Fruit fly (Drosophila melanogaster) whole organism, wandering third instar larva: ENCODE measurements around the gene CG12105.
A peak's percentile ranks its signal among the peaks of the same experiment; 100 is the strongest.

ENCODE experiments used
- Abd-B ChIP-seq: fragments of >200 bp; optimal IDR thresholded peaks from 2 replicates; lab custom pipeline; 2017; ENCODE audit warnings: missing biosample characterization, missing genetic modification characterization
- CG32264 ChIP-seq: fragments of 200-800 bp; sonication (Bioruptor generic); optimal IDR thresholded peaks from 2 replicates; lab custom pipeline; 2016; ENCODE audit warnings: missing biosample characterization, missing genetic modification characterization
- CrebA ChIP-seq: fragments of 200-800 bp; sonication (Bioruptor generic); optimal IDR thresholded peaks from 2 replicates; lab custom pipeline; 2016; ENCODE audit warnings: missing biosample characterization, mild to moderate bottlenecking, missing genetic modification characterization, borderline replicate concordance
- Dfd ChIP-seq: fragments of >200 bp; optimal IDR thresholded peaks from 2 replicates; lab custom pipeline; 2017; ENCODE audit warnings: missing biosample characterization, missing genetic modification characterization
- Dif ChIP-seq: fragments of 200-275, 200-300 bp; sonication (Bioruptor generic); optimal IDR thresholded peaks from 2 replicates; lab custom pipeline; 2018; ENCODE audit warnings: missing biosample characterization, missing genetic modification characterization; ENCODE audit not compliant: partially characterized antibody
- GATAd ChIP-seq: sonication (Bioruptor generic); optimal IDR thresholded peaks from 2 replicates; lab custom pipeline; 2016; ENCODE audit warnings: missing biosample characterization, missing genetic modification characterization
- HLH106 ChIP-seq: fragments of 200-800 bp; optimal IDR thresholded peaks from 3 replicates; lab custom pipeline; 2019; ENCODE audit warnings: missing biosample characterization, mild to moderate bottlenecking, missing genetic modification characterization, moderate library complexity
- Jra ChIP-seq: sonication (Bioruptor generic); optimal IDR thresholded peaks from 2 replicates; lab custom pipeline; 2016; ENCODE audit warnings: missing biosample characterization, missing genetic modification characterization
- Mio ChIP-seq: sonication (Bioruptor generic); optimal IDR thresholded peaks from 2 replicates; lab custom pipeline; 2016; ENCODE audit warnings: missing biosample characterization, missing genetic modification characterization
- Myc ChIP-seq: fragments of >200 bp; optimal IDR thresholded peaks from 2 replicates; lab custom pipeline; 2017
- N ChIP-seq: fragments of >200 bp; optimal IDR thresholded peaks from 2 replicates; lab custom pipeline; 2018; ENCODE audit warnings: missing biosample characterization, missing external identifiers, missing genetic modification characterization
- OdsH ChIP-seq: fragments of 200-800 bp; sonication (Bioruptor generic); optimal IDR thresholded peaks from 2 replicates; lab custom pipeline; 2016; ENCODE audit warnings: missing biosample characterization, mild to moderate bottlenecking, missing genetic modification characterization
- Rel ChIP-seq, 2 experiments: fragments of 200-800 bp; sonication (Bioruptor generic) in 1 of 2; optimal IDR thresholded peaks; 2 replicates in 1 of 2; 3 replicates in 1 of 2; lab custom pipeline; 2016 to 2019; ENCODE audit warnings: mild to moderate bottlenecking in 2 of 2, missing biosample characterization in 2 of 2, missing genetic modification characterization in 2 of 2, moderate library complexity in 1 of 2
- Sp1 ChIP-seq: fragments of 200-800 bp; sonication (Bioruptor generic); optimal IDR thresholded peaks from 3 replicates; lab custom pipeline; 2019; ENCODE audit warnings: missing biosample characterization, mild to moderate bottlenecking, missing genetic modification characterization, moderate library complexity
- Vsx2 ChIP-seq: fragments of 200-300, 225-300 bp; sonication (Bioruptor generic); optimal IDR thresholded peaks from 2 replicates; lab custom pipeline; 2018; ENCODE audit warnings: missing biosample characterization, missing genetic modification characterization; ENCODE audit not compliant: partially characterized antibody
- brk ChIP-seq: fragments of 200-800 bp; sonication (Bioruptor generic); optimal IDR thresholded peaks from 2 replicates; lab custom pipeline; 2016; ENCODE audit warnings: missing biosample characterization, mild to moderate bottlenecking, missing genetic modification characterization
- dl ChIP-seq, 2 experiments: fragments of 175-275, 200-275 bp in 1 of 2; fragments of 200-275 bp in 1 of 2; sonication (Bioruptor generic); optimal IDR thresholded peaks; lab custom pipeline; 2018; ENCODE audit warnings: mild to moderate bottlenecking in 2 of 2, missing biosample characterization in 2 of 2, missing genetic modification characterization in 2 of 2, moderate library complexity in 2 of 2; ENCODE audit not compliant: partially characterized antibody in 2 of 2, insufficient read depth in 1 of 2
- dmrt93B ChIP-seq: fragments of 200-800 bp; sonication (Bioruptor generic); optimal IDR thresholded peaks from 2 replicates; lab custom pipeline; 2018; ENCODE audit warnings: missing biosample characterization, mild to moderate bottlenecking, missing genetic modification characterization
- dsf ChIP-seq: sonication (Bioruptor generic); optimal IDR thresholded peaks from 2 replicates; lab custom pipeline; 2016; ENCODE audit warnings: missing biosample characterization, missing genetic modification characterization, borderline replicate concordance
- ey ChIP-seq: fragments of 200-800 bp; sonication (Bioruptor generic); optimal IDR thresholded peaks from 2 replicates; lab custom pipeline; 2016; ENCODE audit warnings: missing biosample characterization, missing genetic modification characterization
- foxo ChIP-seq, 2 experiments: fragments of 200-800 bp; sonication (Bioruptor generic); optimal IDR thresholded peaks; 2 replicates in 1 of 2; 3 replicates in 1 of 2; lab custom pipeline; 2016 to 2017; ENCODE audit warnings: missing biosample characterization in 2 of 2, missing genetic modification characterization in 2 of 2
- fru ChIP-seq: fragments of 200-800 bp; sonication (Bioruptor generic); optimal IDR thresholded peaks from 3 replicates; lab custom pipeline; 2016; ENCODE audit warnings: missing biosample characterization, mild to moderate bottlenecking, missing genetic modification characterization
- h ChIP-seq: fragments of 200-800 bp; sonication (Bioruptor generic); optimal IDR thresholded peaks from 3 replicates; lab custom pipeline; 2016; ENCODE audit warnings: missing biosample characterization, mild to moderate bottlenecking, missing genetic modification characterization
- lola ChIP-seq: fragments of >200 bp; optimal IDR thresholded peaks from 2 replicates; lab custom pipeline; 2017; ENCODE audit warnings: missing biosample characterization, missing genetic modification characterization
- pan ChIP-seq: fragments of >200 bp; optimal IDR thresholded peaks from 2 replicates; lab custom pipeline; 2017
- psq ChIP-seq: fragments of 200-800 bp; sonication (Bioruptor generic); optimal IDR thresholded peaks from 3 replicates; lab custom pipeline; 2017; ENCODE audit warnings: missing biosample characterization, mild to moderate bottlenecking, missing genetic modification characterization, moderate library complexity
- rgr ChIP-seq: fragments of 200-800 bp; sonication (Bioruptor generic); optimal IDR thresholded peaks from 3 replicates; lab custom pipeline; 2016; ENCODE audit warnings: missing biosample characterization, mild to moderate bottlenecking, missing genetic modification characterization
- sage ChIP-seq: fragments of 200-800 bp; sonication (Bioruptor generic); optimal IDR thresholded peaks from 2 replicates; lab custom pipeline; 2016; ENCODE audit warnings: missing biosample characterization, mild to moderate bottlenecking, missing genetic modification characterization
- sv ChIP-seq: fragments of 200-800 bp; sonication (Bioruptor generic); optimal IDR thresholded peaks from 3 replicates; lab custom pipeline; 2016; ENCODE audit warnings: missing biosample characterization, missing genetic modification characterization
- tai ChIP-seq: sonication (Bioruptor generic); optimal IDR thresholded peaks from 2 replicates; lab custom pipeline; 2016; ENCODE audit warnings: missing biosample characterization, missing genetic modification characterization
- usp ChIP-seq: fragments of >200 bp; optimal IDR thresholded peaks from 2 replicates; lab custom pipeline; 2017; ENCODE audit warnings: missing biosample characterization, missing genetic modification characterization
- woc ChIP-seq: sonication (Bioruptor generic); optimal IDR thresholded peaks from 2 replicates; lab custom pipeline; 2016; ENCODE audit warnings: missing biosample characterization, mild to moderate bottlenecking, missing genetic modification characterization

CG12105 gene

DNA sequence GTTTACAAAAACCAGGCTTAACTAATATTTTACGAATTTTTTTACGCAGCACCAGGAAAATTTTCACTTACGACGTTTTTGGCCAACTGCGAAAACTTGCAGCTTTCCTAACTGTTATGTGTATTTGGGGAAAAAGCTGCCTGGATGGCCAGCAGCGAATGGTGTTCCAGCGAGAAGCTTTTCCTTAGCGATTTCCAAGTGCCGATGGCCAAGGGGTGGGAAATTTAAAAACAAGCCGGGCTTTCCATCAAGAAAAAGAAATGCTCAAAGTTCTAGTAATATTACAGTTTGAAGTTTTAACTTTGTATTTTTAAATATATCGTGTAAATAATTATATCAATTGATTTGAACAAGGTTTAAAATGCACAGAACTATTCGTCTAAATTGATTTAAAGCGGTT lies 22.1 kb upstream of the CG12105 start, which contains the start of gene nSyb:
TSS of gene nSyb (minus strand) at position 101 of the 400 bp plus-strand sequence.
- TF ChIP-seq pan (lab: Kevin White, UChicago) = no peak
- TF ChIP-seq, all 38 proteins: peak for 0

DNA sequence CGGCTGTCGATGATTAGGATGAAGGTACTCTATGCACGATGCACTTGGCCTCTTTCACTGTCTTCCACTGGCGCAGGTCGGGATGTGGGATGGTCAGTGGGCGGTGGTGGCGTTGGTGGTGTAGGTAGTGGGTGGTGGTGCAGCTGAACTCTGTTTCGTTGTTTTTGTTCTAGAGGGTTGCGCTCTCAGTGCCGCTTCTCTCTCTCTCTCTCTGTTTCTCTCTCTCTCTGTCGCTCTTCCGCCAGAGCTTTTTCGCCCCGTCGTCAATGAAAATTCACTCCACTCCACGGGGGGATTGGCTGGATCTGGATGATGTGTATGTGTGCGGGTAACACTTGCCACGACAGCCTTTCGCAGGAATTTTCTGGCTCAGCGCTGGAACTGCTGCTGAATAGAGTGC lies 21.3 kb upstream of the CG12105 start:
- TF ChIP-seq OdsH (GFP tag; lab: Kevin White, UChicago) = no peak

DNA sequence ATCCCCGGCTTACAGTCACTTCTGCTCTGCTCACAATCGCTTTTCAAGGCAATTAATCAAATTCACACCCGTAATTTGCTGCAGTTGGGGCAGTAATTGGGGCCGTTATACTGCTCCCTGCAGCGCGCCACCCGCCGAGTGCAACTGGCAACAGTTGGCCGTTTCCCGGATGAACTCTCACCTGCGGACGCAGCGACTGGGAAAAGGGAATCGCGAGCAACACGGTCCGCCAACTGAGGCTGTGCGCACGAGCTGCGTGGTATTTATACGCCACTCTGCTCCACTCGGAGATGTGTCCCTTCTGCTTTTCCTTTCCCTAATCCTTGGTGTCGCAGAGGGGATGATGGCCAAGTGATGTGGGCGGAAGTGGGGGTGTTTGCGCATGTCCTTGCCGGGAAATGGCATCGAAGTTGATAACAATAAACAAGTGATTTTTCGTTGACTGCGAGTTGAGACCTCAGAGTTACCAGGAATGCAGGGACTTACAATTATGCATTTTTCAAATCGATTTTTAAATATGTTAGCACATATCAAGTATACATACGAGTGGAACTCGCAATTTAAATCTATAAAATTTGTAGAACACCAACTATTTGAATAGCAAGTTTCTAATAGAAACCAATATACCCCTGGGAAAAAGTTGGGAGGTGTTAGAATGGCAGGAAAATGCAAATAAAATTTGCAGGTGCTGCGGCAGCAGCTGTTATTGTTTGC lies 13.6 kb upstream of the CG12105 start, which contains the start of gene GC:
TSS of gene GC (minus strand) at position 238 of the 714 bp plus-strand sequence.
- TF ChIP-seq lola (GFP tag; lab: Kevin White, UChicago) = no peak
- TF ChIP-seq Jra (GFP tag; lab: Kevin White, UChicago) = no peak
- TF ChIP-seq sv = no peak
- TF ChIP-seq Mio (GFP tag; lab: Kevin White, UChicago) = no peak
- TF ChIP-seq Vsx2 (GFP tag; lab: Kevin White, UChicago) = peak; percentile 41
- no peak for TF ChIP-seq N (GFP tag; lab: Kevin White, UChicago)
- TF ChIP-seq dmrt93B (GFP tag; lab: Kevin White, UChicago) = no peak
- no peak for TF ChIP-seq Sp1 (GFP tag; lab: Kevin White, UChicago)
- no peak for TF ChIP-seq sage
- peak; percentile 29 for TF ChIP-seq Dif (GFP tag; lab: Kevin White, UChicago)
- no peak for TF ChIP-seq tai (GFP tag; lab: Kevin White, UChicago)
- TF ChIP-seq fru = no peak
- no peak for TF ChIP-seq GATAd
- no peak for TF ChIP-seq CG32264
- no peak for TF ChIP-seq HLH106 (tag; lab: Kevin White, UChicago)
- no peak for TF ChIP-seq usp (GFP tag; lab: Kevin White, UChicago)
- no peak for TF ChIP-seq pan (lab: Kevin White, UChicago)
- peak; percentile 6 for TF ChIP-seq OdsH (GFP tag; lab: Kevin White, UChicago)
- TF ChIP-seq CrebA = no peak
- TF ChIP-seq Abd-B (GFP tag; lab: Kevin White, UChicago) = no peak
- no peak for TF ChIP-seq Dfd (GFP tag; lab: Kevin White, UChicago)
- no peak for TF ChIP-seq brk (GFP tag; lab: Kevin White, UChicago)
- TF ChIP-seq psq (GFP tag; lab: Kevin White, UChicago) = no peak
- peak; percentile 9 for TF ChIP-seq rgr (GFP tag; lab: Kevin White, UChicago)
- peak in 1 of 2 experiments; percentile 17 for TF ChIP-seq foxo (GFP tag; optimal IDR thresholded peaks at IDR 0.05; lab: Kevin White, UChicago)
- no peak for TF ChIP-seq h (GFP tag; lab: Kevin White, UChicago)
- TF ChIP-seq Myc (lab: Kevin White, UChicago) = no peak
- no peak for TF ChIP-seq woc
- TF ChIP-seq ey (GFP tag; lab: Kevin White, UChicago) = peak; percentile 43
- no peak for TF ChIP-seq dl (GFP tag; optimal IDR thresholded peaks at IDR 0.05; lab: Kevin White, UChicago; ENCODE audit: insufficient read depth in 1 of 2, partially characterized antibody in 2 of 2)

DNA sequence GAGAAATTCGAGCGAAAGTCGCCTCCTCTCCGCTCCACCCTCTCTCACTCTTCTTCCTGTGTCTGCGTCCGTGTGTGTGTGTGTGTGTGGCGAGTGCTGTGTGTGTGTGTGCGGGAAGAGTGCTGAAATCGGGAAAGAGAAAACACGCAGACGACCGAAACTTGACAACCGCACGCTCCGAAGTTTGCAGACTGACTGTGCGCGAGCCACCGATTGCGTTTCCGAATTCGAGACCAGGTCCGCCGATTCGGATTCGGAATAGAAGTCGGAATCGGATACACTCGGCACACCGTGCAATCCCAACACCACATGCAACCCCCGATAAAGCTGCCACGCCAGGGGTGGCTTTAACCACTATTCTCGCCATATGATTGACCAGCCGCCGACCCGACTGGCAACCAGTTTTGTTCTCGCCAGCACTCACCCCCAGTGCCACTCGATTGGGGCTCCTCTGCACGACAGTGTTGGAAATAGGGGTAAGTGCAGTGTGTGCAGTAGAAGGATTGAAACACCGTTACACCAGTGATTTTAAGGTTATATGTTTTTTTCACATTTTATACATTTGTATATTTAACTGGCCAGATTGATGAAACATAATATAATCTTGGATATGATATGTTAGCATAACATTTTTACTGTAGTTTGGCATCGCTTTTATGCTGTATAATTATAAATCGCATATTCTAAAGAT lies 12.7 kb upstream of the CG12105 start, which contains the start of gene CG13928:
TSS of gene CG13928 (minus strand) at position 202 of the 691 bp plus-strand sequence.
- TF ChIP-seq Rel (GFP tag; optimal IDR thresholded peaks at IDR 0.05; lab: Kevin White, UChicago) = no peak
- TF ChIP-seq Rel (tag; optimal IDR thresholded peaks at IDR 0.05; lab: Kevin White, UChicago) = no peak
- no peak for TF ChIP-seq dsf (GFP tag; lab: Kevin White, UChicago)
- no peak for TF ChIP-seq usp (GFP tag; lab: Kevin White, UChicago)
- TF ChIP-seq GATAd = no peak
- TF ChIP-seq sv = no peak
- no peak for TF ChIP-seq pan (lab: Kevin White, UChicago)
- TF ChIP-seq fru = no peak
- no peak for TF ChIP-seq lola (GFP tag; lab: Kevin White, UChicago)
- TF ChIP-seq Myc (lab: Kevin White, UChicago) = no peak
- peak; percentile 58 for TF ChIP-seq Vsx2 (GFP tag; lab: Kevin White, UChicago)
- peak; percentile 16 for TF ChIP-seq Dif (GFP tag; lab: Kevin White, UChicago)
- TF ChIP-seq h (GFP tag; lab: Kevin White, UChicago) = no peak
- TF ChIP-seq Jra (GFP tag; lab: Kevin White, UChicago) = no peak
- TF ChIP-seq psq (GFP tag; lab: Kevin White, UChicago) = no peak
